Worm (Caenorhabditis elegans): ENCODE data around the gene ZC395.11.

DNA sequence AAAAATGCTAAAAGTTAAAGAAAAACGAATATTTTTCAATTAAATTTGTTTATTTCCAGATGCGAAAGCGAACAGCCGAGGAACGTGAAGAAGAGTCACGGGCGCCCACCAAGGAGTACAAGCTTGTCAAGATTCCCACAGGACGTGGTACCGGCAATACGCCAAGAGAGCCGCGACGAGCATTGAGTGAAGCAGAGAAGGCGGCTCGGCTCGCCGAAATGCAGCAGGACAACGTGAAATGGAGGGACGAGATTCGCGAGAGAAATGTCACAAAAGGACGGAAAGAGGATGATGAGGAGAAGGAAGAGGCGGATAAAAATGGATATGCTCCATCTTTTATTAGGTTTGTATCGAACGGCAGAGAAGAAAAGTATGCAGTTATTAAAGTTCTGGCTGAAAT is 24.3 kb upstream of the ZC395.11 start:
- TF ChIP-seq W03F9.2 (tag; optimal IDR thresholded peaks at IDR 0.05), result no peak
- TF ChIP-seq him-1 (tag; optimal IDR thresholded peaks at IDR 0.05), result no peak

Data from whole organism, L4/young adult.